Worm (Caenorhabditis elegans) whole organism, early embryonic: ENCODE measurements around the gene osm-10.

ENCODE experiments used
- B0310.2 ChIP-seq: sonication (generic microtip); optimal IDR thresholded peaks from 2 replicates; lab custom pipeline; 2016; ENCODE audit warnings: mild to moderate bottlenecking, missing genetic modification characterization, missing compliant biosample characterization
- F13C5.2 ChIP-seq: sonication (generic microtip); optimal IDR thresholded peaks from 2 replicates; lab custom pipeline; 2017; ENCODE audit warnings: mild to moderate bottlenecking, missing genetic modification characterization, inconsistent platforms, missing compliant biosample characterization
- aly-1 ChIP-seq: sonication (generic microtip); optimal IDR thresholded peaks from 2 replicates; lab custom pipeline; 2016; ENCODE audit warnings: missing genetic modification characterization, missing compliant biosample characterization
- ama-1 ChIP-seq: fragments of 150-350 bp; optimal IDR thresholded peaks from 2 replicates; lab custom pipeline; 2014
- ets-7 ChIP-seq: sonication (generic microtip); optimal IDR thresholded peaks from 2 replicates; lab custom pipeline; 2016; ENCODE audit warnings: missing genotype, missing genetic modification characterization, missing compliant biosample characterization
- flt-1 ChIP-seq: fragments of 200-800 bp; sonication (Bioruptor generic); IDR thresholded peaks from 2 replicates; pipeline ENCODE4 v1.3.6; 2022; ENCODE audit warnings: missing genetic modification characterization, missing compliant biosample characterization
- pes-1 ChIP-seq: fragments of 200-800 bp; sonication (Bioruptor generic); IDR thresholded peaks from 2 replicates; pipeline ENCODE4 v1.3.6; 2022; ENCODE audit warnings: missing genetic modification reagents, missing genetic modification characterization, missing compliant biosample characterization
- scrt-1 ChIP-seq: fragments of 200-800 bp; sonication (Bioruptor generic); IDR thresholded peaks from 2 replicates; pipeline ENCODE4 v1.3.6; 2022; ENCODE audit warnings: missing genetic modification characterization, missing compliant biosample characterization
- sea-1 ChIP-seq: fragments of 200-800 bp; sonication (Bioruptor generic); conservative IDR thresholded peaks from 2 replicates; pipeline ENCODE4 v1.3.6; 2022; ENCODE audit warnings: missing genetic modification characterization, missing compliant biosample characterization
- tra-4 ChIP-seq: sonication (generic microtip); optimal IDR thresholded peaks from 2 replicates; lab custom pipeline; 2017; ENCODE audit warnings: missing genetic modification characterization, missing compliant biosample characterization

- TF ChIP-seq sea-1 (GFP tag; lab: Robert Waterston, UW) (no peak), pes-1 (GFP tag; lab: Robert Waterston, UW) (no peak), tra-4 (tag; lab: Kevin White, UChicago) (no peak), B0310.2 (tag; lab: Kevin White, UChicago) (no peak), ama-1 (lab: Kevin White, UChicago) (no peak), flt-1 (no peak), aly-1 (no peak), ets-7 (tag; lab: Kevin White, UChicago) (no peak), scrt-1 (GFP tag; lab: Robert Waterston, UW) (no peak), F13C5.2 (no peak)
Measured at ce11 chrIII:7287503-7287902, 44.4 kb downstream of the osm-10 start, which contains the start of gene ykt-6.
